Worm (Caenorhabditis elegans): ENCODE measurements around the gene ZK593.2.

Gene ZK593.2

ce11 chrIV:10958230-10958588, 45.0 kb downstream of the ZK593.2 start, which contains the start of gene sri-19:
TSS of gene sri-19 (plus strand) at chrIV:10958372.
- TF ChIP-seq Y53G8AR.9 (GFP tag; conservative IDR thresholded peaks at IDR 0.05): no peak
- TF ChIP-seq madf-8 (GFP tag; conservative IDR thresholded peaks at IDR 0.05): no peak
- TF ChIP-seq egrh-3 (GFP tag; IDR thresholded peaks at IDR 0.05): no peak
- TF ChIP-seq F39B2.1 (GFP tag; IDR thresholded peaks at IDR 0.05): no peak
- no peak for TF ChIP-seq nfyb-1 (GFP tag; IDR thresholded peaks at IDR 0.05)
- TF ChIP-seq aptf-3 (GFP tag; IDR thresholded peaks at IDR 0.05): no peak
- no peak for TF ChIP-seq tbx-9 (tag; optimal IDR thresholded peaks at IDR 0.05; ENCODE audit: borderline replicate concordance)
- no peak for TF ChIP-seq nhr-90 (tag; optimal IDR thresholded peaks at IDR 0.05)
- TF ChIP-seq ztf-26 (tag; optimal IDR thresholded peaks at IDR 0.05): no peak
- TF ChIP-seq nhr-27 (tag; optimal IDR thresholded peaks at IDR 0.05): no peak
- no peak for TF ChIP-seq rpc-1 (optimal IDR thresholded peaks at IDR 0.05)
- no peak for TF ChIP-seq rpc-1 (tag; optimal IDR thresholded peaks at IDR 0.05)
- no peak for TF ChIP-seq nhr-179 (tag; optimal IDR thresholded peaks at IDR 0.05)
- no peak for TF ChIP-seq F57A8.1 (GFP tag; optimal IDR thresholded peaks at IDR 0.05)
- no peak for TF ChIP-seq hsf-1 (GFP tag; IDR thresholded peaks at IDR 0.05)
- TF ChIP-seq F33H1.4 (GFP tag; IDR thresholded peaks at IDR 0.05): no peak
- TF ChIP-seq efl-1 (GFP tag; optimal IDR thresholded peaks at IDR 0.05): no peak
- no peak for TF ChIP-seq ztf-6 (GFP tag; IDR thresholded peaks at IDR 0.05)
- TF ChIP-seq tlf-1 (GFP tag; optimal IDR thresholded peaks at IDR 0.05): no peak
- no peak for TF ChIP-seq pbrm-1 (GFP tag; IDR thresholded peaks at IDR 0.05)
- no peak for TF ChIP-seq D2030.7 (GFP tag; IDR thresholded peaks at IDR 0.05)

Measured in whole organism, young adult.